Fruit fly (Drosophila melanogaster) whole organism: ENCODE measurements around the gene CG31091.

Experiments used
- CG8478 ChIP-seq: fragments of >200 bp; optimal IDR thresholded peaks from 2 replicates; lab custom pipeline; 2018; ENCODE audit warnings: inconsistent platforms
- Dll ChIP-seq: fragments of >200 bp; optimal IDR thresholded peaks from 2 replicates; lab custom pipeline; 2017
- EcR ChIP-seq, 2 experiments: fragments of >200 bp; optimal IDR thresholded peaks; 2 replicates each; lab custom pipeline; 2017; ENCODE audit warnings: missing biosample characterization in 2 of 2, missing genetic modification characterization in 2 of 2, missing genetic modification reagents in 2 of 2
- pan ChIP-seq: fragments of >200 bp; optimal IDR thresholded peaks from 2 replicates; lab custom pipeline; 2017
- psq ChIP-seq: fragments of >200 bp; optimal IDR thresholded peaks from 2 replicates; lab custom pipeline; 2017
- usp ChIP-seq: fragments of >200 bp; optimal IDR thresholded peaks from 2 replicates; lab custom pipeline; 2017; ENCODE audit warnings: missing biosample characterization, missing genetic modification characterization, mixed read lengths

The CG31091 gene

DNA sequence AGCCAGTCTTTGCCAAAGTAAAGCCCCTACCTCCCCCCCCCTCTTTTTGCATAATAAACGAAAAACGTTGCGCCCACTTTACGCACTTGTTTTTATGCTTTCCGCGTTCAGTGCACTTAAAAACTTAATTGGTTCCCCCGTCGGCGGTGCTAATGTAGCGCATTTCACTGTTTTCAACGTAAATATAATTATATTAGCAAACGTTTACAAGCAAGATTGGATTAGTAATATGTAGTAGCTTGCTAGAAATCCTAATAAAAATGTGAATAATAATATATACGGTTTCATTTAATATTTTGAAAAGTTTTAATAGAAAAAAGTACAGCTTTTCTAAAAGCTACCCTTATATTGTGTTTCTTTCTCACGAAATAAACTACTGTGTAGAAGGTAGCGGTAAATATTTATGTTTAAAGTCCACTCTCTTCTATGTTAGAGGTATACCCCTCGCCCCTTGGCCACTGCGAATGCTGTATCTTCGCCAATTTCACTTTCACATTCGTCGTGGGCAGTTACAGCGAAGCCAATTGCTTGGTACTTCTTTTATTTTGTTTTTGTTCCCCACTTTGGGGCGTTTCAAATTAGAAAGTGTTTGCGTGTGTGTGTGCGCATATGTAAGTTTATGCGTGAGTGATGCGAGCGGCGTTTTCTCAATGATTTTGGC, 17.0 kb upstream of the CG31091 start:
- no peak for TF ChIP-seq CG8478 (lab: Kevin White, UChicago)
- no peak for TF ChIP-seq pan (lab: Kevin White, UChicago)
- TF ChIP-seq Dll (lab: Kevin White, UChicago), result no peak
- no peak for TF ChIP-seq usp (GFP tag; lab: Kevin White, UChicago)
- TF ChIP-seq EcR (GFP tag; optimal IDR thresholded peaks at IDR 0.05; lab: Kevin White, UChicago), result no peak
- no peak for TF ChIP-seq psq

DNA sequence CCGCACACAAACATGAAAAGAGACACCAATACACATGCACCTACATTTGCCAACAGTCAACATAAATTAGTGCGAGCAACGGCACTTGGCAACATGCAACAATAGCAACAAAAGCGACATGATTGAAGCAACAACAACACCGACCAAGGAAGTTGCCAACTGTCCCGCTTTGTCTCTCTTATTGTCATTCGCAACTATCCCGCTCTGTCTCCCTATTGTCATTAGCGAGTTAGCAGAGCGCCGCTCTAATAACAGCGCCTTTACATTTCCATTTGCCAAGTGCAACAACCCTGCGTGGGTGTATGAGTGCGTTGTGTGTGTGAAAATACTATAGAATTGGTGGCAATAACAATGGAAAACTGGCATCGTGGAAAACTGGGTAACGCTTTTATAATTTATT, 15.8 kb upstream of the CG31091 start:
- no peak for TF ChIP-seq CG8478 (lab: Kevin White, UChicago)
- TF ChIP-seq usp (GFP tag; lab: Kevin White, UChicago), result no peak
- peak in 1 of 2 experiments; percentile 90 for TF ChIP-seq EcR (GFP tag; optimal IDR thresholded peaks at IDR 0.05; lab: Kevin White, UChicago)
- no peak for TF ChIP-seq pan (lab: Kevin White, UChicago)

DNA sequence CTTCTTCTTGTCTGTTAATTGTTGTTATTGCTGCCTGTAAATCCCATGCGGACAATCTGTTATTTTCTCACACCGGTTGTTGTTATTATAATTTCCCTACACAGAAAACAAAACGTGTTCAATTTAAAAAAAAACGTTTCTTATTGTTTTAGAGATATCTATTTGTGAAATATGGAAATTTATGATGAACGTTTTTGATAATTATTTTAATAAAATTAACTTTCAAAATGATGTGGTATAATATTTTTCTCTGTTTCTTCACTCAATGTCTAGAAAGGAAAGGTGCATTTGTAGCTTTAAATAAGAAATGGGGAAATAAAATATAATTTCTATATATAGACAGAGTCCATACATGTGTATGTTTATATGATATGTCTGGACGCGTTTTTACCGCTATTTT, 15.4 kb upstream of the CG31091 start:
- TF ChIP-seq CG8478 (lab: Kevin White, UChicago) (no peak), Dll (lab: Kevin White, UChicago) (no peak), pan (lab: Kevin White, UChicago) (no peak), psq (no peak), usp (GFP tag; lab: Kevin White, UChicago) (no peak), EcR (GFP tag; optimal IDR thresholded peaks at IDR 0.05; lab: Kevin White, UChicago) (no peak)

DNA sequence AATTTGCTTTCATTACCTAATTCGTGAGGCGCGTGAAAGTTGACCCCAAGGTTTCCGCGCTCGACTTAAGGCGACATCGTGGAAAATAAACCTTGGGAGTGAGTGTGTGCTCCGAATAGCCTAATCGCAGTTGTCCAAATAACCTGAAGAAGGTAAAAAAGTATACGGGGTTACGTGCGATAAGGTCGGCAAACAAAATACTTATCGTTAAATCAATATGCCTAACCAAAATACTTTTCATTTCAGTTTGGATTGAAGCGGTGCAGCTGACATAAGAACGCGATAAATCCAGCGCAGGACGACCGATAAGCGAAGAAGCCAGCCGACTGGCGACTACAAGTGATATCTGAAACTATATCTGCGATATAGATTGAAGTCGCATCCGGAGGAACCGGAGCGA, 14.6 kb upstream of the CG31091 start:
- TF ChIP-seq Dll (lab: Kevin White, UChicago) (no peak), pan (lab: Kevin White, UChicago) (no peak), EcR (GFP tag; optimal IDR thresholded peaks at IDR 0.05; lab: Kevin White, UChicago) (no peak), usp (GFP tag; lab: Kevin White, UChicago) (no peak), psq (no peak), CG8478 (lab: Kevin White, UChicago) (no peak)

DNA sequence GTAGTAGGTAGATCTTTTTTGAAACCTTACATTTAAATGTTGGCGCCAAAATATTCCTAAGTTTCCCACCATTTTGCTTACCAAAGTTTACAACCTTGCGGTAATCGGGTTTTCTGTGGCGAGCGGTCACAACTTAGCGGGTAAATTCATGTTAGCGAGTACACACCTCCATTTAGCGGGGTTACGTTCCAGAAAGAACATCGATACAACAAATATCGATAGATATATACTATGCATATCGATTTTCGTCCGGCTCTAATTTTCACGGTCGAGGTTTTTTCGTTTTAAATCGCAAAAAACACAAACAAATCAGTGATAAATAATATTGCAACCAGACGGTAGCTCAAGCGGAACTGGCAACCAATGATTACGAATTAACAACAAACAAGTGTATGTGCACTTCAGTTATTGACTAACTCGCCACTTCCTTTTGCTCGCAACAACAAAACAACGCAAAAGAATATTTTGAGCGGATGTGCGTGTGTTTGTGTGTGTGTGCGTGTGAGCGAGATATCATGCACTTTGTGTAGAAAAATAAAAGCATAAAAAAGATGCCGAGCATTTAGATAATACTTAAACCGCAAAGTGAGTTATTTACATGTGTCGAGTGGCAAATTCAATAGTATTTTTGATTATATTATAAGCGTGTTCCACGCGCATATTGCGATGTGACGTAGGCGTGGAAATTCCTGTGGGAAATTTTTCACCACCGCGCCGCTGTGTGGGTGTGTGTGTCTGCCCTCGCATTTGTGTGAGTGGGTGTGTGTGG, 11.2 kb upstream of the CG31091 start, which contains the start of gene Lnk:
Gene Lnk, plus strand, starts transcription at position 236 of the 769 bp plus-strand sequence.
- TF ChIP-seq Dll (lab: Kevin White, UChicago), result no peak
- TF ChIP-seq CG8478 (lab: Kevin White, UChicago), result peak; percentile 1

DNA sequence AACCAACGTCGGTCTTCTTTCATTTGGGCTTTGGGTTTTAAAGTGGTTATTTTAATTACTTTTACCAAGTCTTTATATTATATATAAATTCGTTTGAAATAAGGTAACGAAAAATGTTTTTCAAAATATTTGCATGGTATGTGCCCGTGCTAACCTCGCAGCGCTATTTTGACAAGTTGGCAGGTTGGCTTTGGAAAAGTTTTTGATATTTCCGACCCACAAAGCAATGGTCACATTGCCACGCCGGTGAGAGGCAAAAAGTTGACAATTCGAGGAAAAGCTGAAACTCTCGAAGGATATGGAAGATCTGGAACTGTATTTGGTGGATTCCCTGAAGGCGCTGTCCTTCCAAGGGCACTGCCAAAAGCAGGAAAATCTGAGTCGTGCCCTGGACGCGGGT, 6.4 kb upstream of the CG31091 start, which contains the start of gene CG5913:
Gene CG5913, plus strand, starts transcription at position 224 of the 400 bp plus-strand sequence.
- TF ChIP-seq usp (GFP tag; lab: Kevin White, UChicago), result no peak

DNA sequence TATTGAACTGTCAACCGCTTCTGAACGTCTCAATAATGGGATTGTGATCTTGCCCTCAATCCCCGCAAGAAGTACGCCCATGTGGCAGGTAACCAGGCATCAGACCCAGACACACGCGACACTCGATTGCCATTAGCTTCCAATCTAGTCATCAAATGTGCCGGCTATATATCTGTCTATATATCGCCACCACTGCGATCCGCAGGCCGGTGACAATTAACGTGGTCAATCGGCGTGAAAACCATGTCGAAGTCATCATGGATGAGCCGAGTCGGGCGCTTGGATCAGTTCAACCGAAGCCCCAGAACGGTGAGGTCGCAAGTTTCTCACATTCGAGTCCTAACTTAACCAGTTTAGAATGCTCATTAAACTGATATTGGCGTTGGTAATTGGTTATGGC, 4.2 kb upstream of the CG31091 start, which contains the start of gene Sodq:
Gene Sodq, plus strand, starts transcription at position 301 of the 400 bp plus-strand sequence.
- TF ChIP-seq EcR (GFP tag; optimal IDR thresholded peaks at IDR 0.05; lab: Kevin White, UChicago), result no peak
- no peak for TF ChIP-seq usp (GFP tag; lab: Kevin White, UChicago)
- no peak for TF ChIP-seq psq
- TF ChIP-seq pan (lab: Kevin White, UChicago), result no peak
- no peak for TF ChIP-seq CG8478 (lab: Kevin White, UChicago)
- TF ChIP-seq Dll (lab: Kevin White, UChicago), result no peak

DNA sequence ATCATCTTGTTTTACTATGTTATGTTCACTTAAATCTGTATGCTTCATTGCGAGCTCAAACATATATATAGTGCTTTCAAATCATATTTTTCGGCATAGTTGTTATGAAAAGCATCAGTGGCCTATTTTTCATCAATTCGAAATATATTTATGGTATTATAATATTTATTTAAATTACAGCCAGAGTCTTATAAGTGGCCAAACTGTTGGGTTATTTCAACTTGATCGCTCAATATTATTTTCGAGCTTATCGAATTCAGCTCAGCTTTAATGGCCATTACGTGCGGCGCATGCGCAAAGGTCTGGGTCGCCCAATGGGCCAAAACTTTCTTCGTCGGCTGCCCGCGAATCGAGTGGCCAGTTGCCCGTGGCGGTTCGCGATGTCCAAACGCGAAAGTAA, 2.5 kb upstream of the CG31091 start, which contains the start of gene Mco3:
Gene Mco3, plus strand, starts transcription at position 301 of the 400 bp plus-strand sequence.
- TF ChIP-seq CG8478 (lab: Kevin White, UChicago) (no peak), usp (GFP tag; lab: Kevin White, UChicago) (no peak), pan (lab: Kevin White, UChicago) (no peak), Dll (lab: Kevin White, UChicago) (no peak), psq (no peak), EcR (GFP tag; optimal IDR thresholded peaks at IDR 0.05; lab: Kevin White, UChicago) (no peak)

DNA sequence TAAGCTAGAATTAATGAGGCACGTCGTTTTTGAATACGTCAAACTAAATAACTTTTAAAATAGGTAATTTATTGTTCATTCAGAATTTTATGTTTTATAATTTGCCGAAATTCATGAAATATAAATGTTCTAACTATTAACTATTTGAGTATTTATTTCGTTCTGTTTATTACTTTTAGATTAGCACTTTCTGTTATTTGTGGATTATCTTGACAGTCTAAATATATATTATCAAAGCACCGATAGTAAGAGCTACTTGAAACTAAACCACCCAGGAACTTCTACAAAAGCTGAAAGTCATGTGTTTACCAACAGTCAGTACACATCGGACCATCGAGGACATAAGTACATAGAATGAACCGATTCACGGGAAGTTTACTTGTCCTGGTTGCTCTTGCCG, 2.6 kb downstream of the CG31091 start, which contains the start of gene CG31089:
Gene CG31089, plus strand, starts transcription at position 301 of the 400 bp plus-strand sequence.
- TF ChIP-seq usp (GFP tag; lab: Kevin White, UChicago), result no peak
- no peak for TF ChIP-seq Dll (lab: Kevin White, UChicago)
- no peak for TF ChIP-seq pan (lab: Kevin White, UChicago)
- TF ChIP-seq psq, result no peak
- no peak for TF ChIP-seq CG8478 (lab: Kevin White, UChicago)
- no peak for TF ChIP-seq EcR (GFP tag; optimal IDR thresholded peaks at IDR 0.05; lab: Kevin White, UChicago)

DNA sequence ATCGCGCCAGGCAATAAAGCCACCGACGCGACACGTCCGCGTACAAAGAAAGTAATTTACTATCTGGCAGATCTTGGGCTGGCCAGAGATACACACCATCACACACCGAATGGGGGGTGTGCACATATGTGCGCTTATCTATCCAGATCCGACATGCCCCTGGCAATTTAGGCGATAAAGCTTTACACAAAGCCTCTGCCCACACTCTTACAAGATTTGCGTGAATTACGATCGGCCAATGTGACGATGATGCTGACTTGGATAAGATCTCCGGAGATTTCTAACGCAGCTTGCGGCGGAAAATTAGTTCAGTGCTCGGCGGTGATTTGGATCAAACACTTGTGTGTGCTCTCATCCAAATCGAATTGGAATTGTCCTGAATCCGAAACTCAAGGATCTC, 7.0 kb downstream of the CG31091 start, which contains the start of gene kumpel:
Gene kumpel, plus strand, starts transcription at position 301 of the 400 bp plus-strand sequence.
- TF ChIP-seq CG8478 (lab: Kevin White, UChicago), result no peak

DNA sequence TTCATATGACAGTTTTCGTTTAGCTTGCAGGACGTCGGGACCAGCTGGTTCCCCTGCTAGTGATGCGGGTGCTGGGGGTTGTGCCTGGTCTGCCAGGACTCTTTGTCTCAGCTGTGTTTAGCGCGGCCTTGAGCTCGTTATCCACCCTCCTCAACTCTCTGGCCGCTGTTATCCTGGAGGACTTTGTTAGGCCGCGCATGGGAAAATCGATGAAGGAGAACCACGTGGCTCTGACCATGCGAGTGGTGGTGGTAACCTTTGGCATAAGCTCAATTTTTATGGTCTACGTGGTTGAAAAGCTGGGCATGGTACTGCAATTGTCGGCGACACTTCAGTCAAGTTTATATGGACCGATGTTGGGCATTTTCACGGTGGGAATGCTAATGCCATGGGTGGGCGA, 20.2 kb downstream of the CG31091 start:
- no peak for TF ChIP-seq CG8478 (lab: Kevin White, UChicago)
- no peak for TF ChIP-seq psq
- no peak for TF ChIP-seq usp (GFP tag; lab: Kevin White, UChicago)
- TF ChIP-seq EcR (GFP tag; optimal IDR thresholded peaks at IDR 0.05; lab: Kevin White, UChicago), result no peak
- no peak for TF ChIP-seq pan (lab: Kevin White, UChicago)
- TF ChIP-seq Dll (lab: Kevin White, UChicago), result no peak

DNA sequence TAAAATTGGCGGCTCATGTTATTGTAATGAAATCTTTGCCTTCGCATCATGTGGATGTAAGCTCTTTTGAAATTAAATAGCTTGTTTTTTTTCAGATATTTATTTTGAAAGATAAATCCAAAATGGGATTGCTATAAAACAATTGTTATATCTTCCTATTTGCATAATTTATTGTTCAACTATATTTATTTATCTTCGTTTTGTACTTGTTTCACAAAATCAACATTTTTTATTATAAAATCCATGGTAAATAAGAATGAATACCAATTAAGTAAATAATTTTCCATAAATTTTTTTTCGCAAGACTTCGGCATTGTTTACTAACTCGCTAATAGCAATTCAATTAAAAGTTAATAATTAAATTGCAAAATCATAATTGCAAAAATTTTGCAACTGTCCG, 22.8 kb downstream of the CG31091 start, which contains the start of gene CG14546:
Gene CG14546, minus strand, starts transcription at position 101 of the 400 bp plus-strand sequence.
- no peak for TF ChIP-seq usp (GFP tag; lab: Kevin White, UChicago)
- TF ChIP-seq EcR (GFP tag; optimal IDR thresholded peaks at IDR 0.05; lab: Kevin White, UChicago), result no peak
- TF ChIP-seq Dll (lab: Kevin White, UChicago), result no peak
- TF ChIP-seq pan (lab: Kevin White, UChicago), result no peak
- TF ChIP-seq psq, result no peak
- no peak for TF ChIP-seq CG8478 (lab: Kevin White, UChicago)
